Fruit fly (Drosophila melanogaster) whole organism, wandering third instar larva: Measurements from ENCODE around the gene CG34008.

Experiments
- Abd-B ChIP-seq: fragments of >200 bp; optimal IDR thresholded peaks from 2 replicates; lab custom pipeline; 2017; ENCODE audit warnings: missing biosample characterization, missing genetic modification characterization
- CG32264 ChIP-seq: fragments of 200-800 bp; sonication (Bioruptor generic); optimal IDR thresholded peaks from 2 replicates; lab custom pipeline; 2016; ENCODE audit warnings: missing biosample characterization, missing genetic modification characterization
- CG9705 ChIP-seq: fragments of 200-800 bp; sonication (Bioruptor generic); optimal IDR thresholded peaks from 2 replicates; lab custom pipeline; 2018; ENCODE audit warnings: missing biosample characterization, mild to moderate bottlenecking, missing genetic modification characterization
- CrebA ChIP-seq: fragments of 200-800 bp; sonication (Bioruptor generic); optimal IDR thresholded peaks from 2 replicates; lab custom pipeline; 2016; ENCODE audit warnings: missing biosample characterization, mild to moderate bottlenecking, missing genetic modification characterization, borderline replicate concordance
- Dfd ChIP-seq: fragments of >200 bp; optimal IDR thresholded peaks from 2 replicates; lab custom pipeline; 2017; ENCODE audit warnings: missing biosample characterization, missing genetic modification characterization
- Dif ChIP-seq: fragments of 200-275, 200-300 bp; sonication (Bioruptor generic); optimal IDR thresholded peaks from 2 replicates; lab custom pipeline; 2018; ENCODE audit warnings: missing biosample characterization, missing genetic modification characterization; ENCODE audit not compliant: partially characterized antibody
- GATAd ChIP-seq: sonication (Bioruptor generic); optimal IDR thresholded peaks from 2 replicates; lab custom pipeline; 2016; ENCODE audit warnings: missing biosample characterization, missing genetic modification characterization
- HLH106 ChIP-seq: fragments of 200-800 bp; optimal IDR thresholded peaks from 3 replicates; lab custom pipeline; 2019; ENCODE audit warnings: missing biosample characterization, mild to moderate bottlenecking, missing genetic modification characterization, moderate library complexity
- Hnf4 ChIP-seq: fragments of 200-800 bp; sonication (Bioruptor generic); optimal IDR thresholded peaks from 2 replicates; lab custom pipeline; 2016; ENCODE audit warnings: missing biosample characterization, mild to moderate bottlenecking, missing genetic modification characterization
- Hr78 ChIP-seq: fragments of >200 bp; optimal IDR thresholded peaks from 2 replicates; lab custom pipeline; 2017; ENCODE audit warnings: missing biosample characterization, missing genetic modification characterization
- Hr83 ChIP-seq: fragments of 200-300 bp; sonication (Bioruptor generic); optimal IDR thresholded peaks from 2 replicates; lab custom pipeline; 2016; ENCODE audit warnings: missing biosample characterization, mild to moderate bottlenecking, missing genetic modification characterization, moderate library complexity; ENCODE audit not compliant: poor library complexity, severe bottlenecking
- Jra ChIP-seq: sonication (Bioruptor generic); optimal IDR thresholded peaks from 2 replicates; lab custom pipeline; 2016; ENCODE audit warnings: missing biosample characterization, missing genetic modification characterization
- Mio ChIP-seq: sonication (Bioruptor generic); optimal IDR thresholded peaks from 2 replicates; lab custom pipeline; 2016; ENCODE audit warnings: missing biosample characterization, missing genetic modification characterization
- Myc ChIP-seq: fragments of >200 bp; optimal IDR thresholded peaks from 2 replicates; lab custom pipeline; 2017
- N ChIP-seq: fragments of >200 bp; optimal IDR thresholded peaks from 2 replicates; lab custom pipeline; 2018; ENCODE audit warnings: missing biosample characterization, missing external identifiers, missing genetic modification characterization
- Rel ChIP-seq, 2 experiments: fragments of 200-800 bp; sonication (Bioruptor generic) in 1 of 2; optimal IDR thresholded peaks; 2 replicates in 1 of 2; 3 replicates in 1 of 2; lab custom pipeline; 2016 to 2019; ENCODE audit warnings: mild to moderate bottlenecking in 2 of 2, missing biosample characterization in 2 of 2, missing genetic modification characterization in 2 of 2, moderate library complexity in 1 of 2
- Vsx2 ChIP-seq: fragments of 200-300, 225-300 bp; sonication (Bioruptor generic); optimal IDR thresholded peaks from 2 replicates; lab custom pipeline; 2018; ENCODE audit warnings: missing biosample characterization, missing genetic modification characterization; ENCODE audit not compliant: partially characterized antibody
- br ChIP-seq: fragments of 200-800 bp; sonication (Bioruptor generic); optimal IDR thresholded peaks from 2 replicates; lab custom pipeline; 2016; ENCODE audit warnings: missing biosample characterization, missing genetic modification characterization
- brk ChIP-seq: fragments of 200-800 bp; sonication (Bioruptor generic); optimal IDR thresholded peaks from 2 replicates; lab custom pipeline; 2016; ENCODE audit warnings: missing biosample characterization, mild to moderate bottlenecking, missing genetic modification characterization
- dl ChIP-seq, 2 experiments: fragments of 175-275, 200-275 bp in 1 of 2; fragments of 200-275 bp in 1 of 2; sonication (Bioruptor generic); optimal IDR thresholded peaks; lab custom pipeline; 2018; ENCODE audit warnings: mild to moderate bottlenecking in 2 of 2, missing biosample characterization in 2 of 2, missing genetic modification characterization in 2 of 2, moderate library complexity in 2 of 2; ENCODE audit not compliant: partially characterized antibody in 2 of 2, insufficient read depth in 1 of 2
- dmrt93B ChIP-seq: fragments of 200-800 bp; sonication (Bioruptor generic); optimal IDR thresholded peaks from 2 replicates; lab custom pipeline; 2018; ENCODE audit warnings: missing biosample characterization, mild to moderate bottlenecking, missing genetic modification characterization
- dsf ChIP-seq: sonication (Bioruptor generic); optimal IDR thresholded peaks from 2 replicates; lab custom pipeline; 2016; ENCODE audit warnings: missing biosample characterization, missing genetic modification characterization, borderline replicate concordance
- ey ChIP-seq: fragments of 200-800 bp; sonication (Bioruptor generic); optimal IDR thresholded peaks from 2 replicates; lab custom pipeline; 2016; ENCODE audit warnings: missing biosample characterization, missing genetic modification characterization
- foxo ChIP-seq, 2 experiments: fragments of 200-800 bp; sonication (Bioruptor generic); optimal IDR thresholded peaks; 2 replicates in 1 of 2; 3 replicates in 1 of 2; lab custom pipeline; 2016 to 2017; ENCODE audit warnings: missing biosample characterization in 2 of 2, missing genetic modification characterization in 2 of 2
- fru ChIP-seq: fragments of 200-800 bp; sonication (Bioruptor generic); optimal IDR thresholded peaks from 3 replicates; lab custom pipeline; 2016; ENCODE audit warnings: missing biosample characterization, mild to moderate bottlenecking, missing genetic modification characterization
- h ChIP-seq: fragments of 200-800 bp; sonication (Bioruptor generic); optimal IDR thresholded peaks from 3 replicates; lab custom pipeline; 2016; ENCODE audit warnings: missing biosample characterization, mild to moderate bottlenecking, missing genetic modification characterization
- jim ChIP-seq: fragments of 175-275, 200-325 bp; sonication (Bioruptor generic); optimal IDR thresholded peaks from 2 replicates; lab custom pipeline; 2016; ENCODE audit warnings: missing biosample characterization, mild to moderate bottlenecking, missing genetic modification characterization
- lola ChIP-seq: fragments of >200 bp; optimal IDR thresholded peaks from 2 replicates; lab custom pipeline; 2017; ENCODE audit warnings: missing biosample characterization, missing genetic modification characterization
- pan ChIP-seq: fragments of >200 bp; optimal IDR thresholded peaks from 2 replicates; lab custom pipeline; 2017
- psq ChIP-seq: fragments of 200-800 bp; sonication (Bioruptor generic); optimal IDR thresholded peaks from 3 replicates; lab custom pipeline; 2017; ENCODE audit warnings: missing biosample characterization, mild to moderate bottlenecking, missing genetic modification characterization, moderate library complexity
- rgr ChIP-seq: fragments of 200-800 bp; sonication (Bioruptor generic); optimal IDR thresholded peaks from 3 replicates; lab custom pipeline; 2016; ENCODE audit warnings: missing biosample characterization, mild to moderate bottlenecking, missing genetic modification characterization
- sage ChIP-seq: fragments of 200-800 bp; sonication (Bioruptor generic); optimal IDR thresholded peaks from 2 replicates; lab custom pipeline; 2016; ENCODE audit warnings: missing biosample characterization, mild to moderate bottlenecking, missing genetic modification characterization
- sv ChIP-seq: fragments of 200-800 bp; sonication (Bioruptor generic); optimal IDR thresholded peaks from 3 replicates; lab custom pipeline; 2016; ENCODE audit warnings: missing biosample characterization, missing genetic modification characterization
- tai ChIP-seq: sonication (Bioruptor generic); optimal IDR thresholded peaks from 2 replicates; lab custom pipeline; 2016; ENCODE audit warnings: missing biosample characterization, missing genetic modification characterization
- usp ChIP-seq: fragments of >200 bp; optimal IDR thresholded peaks from 2 replicates; lab custom pipeline; 2017; ENCODE audit warnings: missing biosample characterization, missing genetic modification characterization
- woc ChIP-seq: sonication (Bioruptor generic); optimal IDR thresholded peaks from 2 replicates; lab custom pipeline; 2016; ENCODE audit warnings: missing biosample characterization, mild to moderate bottlenecking, missing genetic modification characterization

Gene CG34008

DNA sequence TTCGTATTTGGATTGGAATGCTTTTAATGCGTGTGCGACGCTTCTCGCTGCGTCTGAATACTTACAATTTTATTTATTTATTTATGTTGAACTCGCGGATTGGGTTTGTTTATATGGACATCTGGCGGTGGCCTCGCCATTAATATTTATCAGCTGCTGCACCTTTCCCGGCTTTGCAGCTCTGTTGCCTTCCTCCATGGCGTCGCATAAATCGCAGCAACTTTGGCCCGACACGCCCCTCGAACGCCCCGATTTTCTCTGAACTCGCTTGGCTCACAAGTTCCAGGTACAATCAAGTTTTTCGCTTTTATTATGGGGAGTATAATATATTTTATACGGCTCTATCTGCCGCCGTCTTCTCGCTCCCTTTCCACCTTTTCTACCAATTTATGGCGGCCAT, 18.8 kb upstream of the CG34008 start:
- TF ChIP-seq Abd-B (GFP tag; lab: Kevin White, UChicago): no peak
- no peak for TF ChIP-seq Hr83 (GFP tag; lab: Kevin White, UChicago)
- no peak for TF ChIP-seq dl (GFP tag; optimal IDR thresholded peaks at IDR 0.05; lab: Kevin White, UChicago; ENCODE audit: insufficient read depth in 1 of 2, partially characterized antibody in 2 of 2)
- no peak for TF ChIP-seq h (GFP tag; lab: Kevin White, UChicago)
- no peak for TF ChIP-seq sage (GFP tag; lab: Kevin White, UChicago)
- TF ChIP-seq Myc (lab: Kevin White, UChicago): no peak
- TF ChIP-seq Dif (GFP tag; lab: Kevin White, UChicago): no peak
- TF ChIP-seq Mio (GFP tag; lab: Kevin White, UChicago): no peak
- no peak for TF ChIP-seq usp (GFP tag; lab: Kevin White, UChicago)
- no peak for TF ChIP-seq pan (lab: Kevin White, UChicago)
- no peak for TF ChIP-seq N (GFP tag; lab: Kevin White, UChicago)
- no peak for TF ChIP-seq Hnf4 (GFP tag; lab: Kevin White, UChicago)
- no peak for TF ChIP-seq ey (GFP tag; lab: Kevin White, UChicago)

DNA sequence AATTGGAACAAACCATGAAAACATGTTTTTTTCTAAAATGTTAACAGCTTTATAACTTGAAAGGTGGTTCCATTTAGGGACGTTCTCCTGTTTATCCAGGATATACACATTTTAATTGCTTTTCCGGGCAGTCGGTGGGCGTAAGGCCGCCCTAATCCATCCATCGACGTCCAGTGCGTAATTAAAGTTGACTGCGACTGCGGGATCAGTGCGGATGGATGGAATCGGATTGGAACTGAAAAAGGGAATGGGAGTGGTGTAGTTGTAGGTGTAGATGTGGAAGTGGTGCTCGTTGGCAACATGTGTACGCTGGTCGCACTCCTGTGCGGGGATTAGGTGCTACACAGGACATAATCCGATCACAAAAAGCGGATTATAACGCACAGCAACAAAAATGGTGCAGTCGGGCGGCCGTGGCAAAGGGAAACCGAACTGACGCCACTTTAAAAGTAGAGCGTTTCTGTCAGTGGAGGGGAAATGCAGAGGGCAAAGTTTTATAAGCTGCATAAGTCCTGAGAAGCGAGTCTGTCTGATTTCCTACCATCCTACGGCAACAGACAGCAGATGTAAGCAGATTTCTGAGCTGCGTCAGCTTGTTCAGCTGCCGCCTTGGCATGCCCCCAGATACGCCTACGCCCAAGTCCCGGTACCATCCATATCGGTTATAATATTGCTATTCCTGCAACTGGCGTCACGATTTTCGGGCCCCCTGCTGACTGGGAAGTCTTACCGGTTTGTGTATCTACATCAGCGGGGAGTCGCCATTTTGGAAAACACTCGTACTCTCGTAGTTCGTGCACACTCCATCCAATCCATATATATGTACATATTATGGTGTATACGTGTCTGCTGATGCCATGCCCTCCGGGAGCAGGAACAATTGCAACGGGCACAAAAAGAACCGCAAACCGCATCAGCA, 16.3 kb upstream of the CG34008 start:
- TF ChIP-seq Vsx2 (GFP tag; lab: Kevin White, UChicago): no peak
- no peak for TF ChIP-seq CG32264 (GFP tag; lab: Kevin White, UChicago)
- no peak for TF ChIP-seq brk (GFP tag; lab: Kevin White, UChicago)
- TF ChIP-seq CrebA (GFP tag; lab: Kevin White, UChicago): no peak
- no peak for TF ChIP-seq psq (GFP tag; lab: Kevin White, UChicago)
- TF ChIP-seq Dfd (GFP tag; lab: Kevin White, UChicago): no peak
- no peak for TF ChIP-seq sage (GFP tag; lab: Kevin White, UChicago)
- TF ChIP-seq Abd-B (GFP tag; lab: Kevin White, UChicago): no peak
- TF ChIP-seq br (GFP tag; lab: Kevin White, UChicago): no peak
- no peak for TF ChIP-seq lola (GFP tag; lab: Kevin White, UChicago)
- TF ChIP-seq Hr83 (GFP tag; lab: Kevin White, UChicago): no peak
- TF ChIP-seq Rel (GFP tag; optimal IDR thresholded peaks at IDR 0.05; lab: Kevin White, UChicago): no peak
- TF ChIP-seq Rel (tag; optimal IDR thresholded peaks at IDR 0.05; lab: Kevin White, UChicago): no peak
- TF ChIP-seq Mio (GFP tag; lab: Kevin White, UChicago): no peak
- no peak for TF ChIP-seq GATAd (GFP tag; lab: Kevin White, UChicago)
- TF ChIP-seq usp (GFP tag; lab: Kevin White, UChicago): no peak
- no peak for TF ChIP-seq dmrt93B (GFP tag; lab: Kevin White, UChicago)
- no peak for TF ChIP-seq N (GFP tag; lab: Kevin White, UChicago)
- TF ChIP-seq tai: no peak
- no peak for TF ChIP-seq foxo (GFP tag; optimal IDR thresholded peaks at IDR 0.05; lab: Kevin White, UChicago)

DNA sequence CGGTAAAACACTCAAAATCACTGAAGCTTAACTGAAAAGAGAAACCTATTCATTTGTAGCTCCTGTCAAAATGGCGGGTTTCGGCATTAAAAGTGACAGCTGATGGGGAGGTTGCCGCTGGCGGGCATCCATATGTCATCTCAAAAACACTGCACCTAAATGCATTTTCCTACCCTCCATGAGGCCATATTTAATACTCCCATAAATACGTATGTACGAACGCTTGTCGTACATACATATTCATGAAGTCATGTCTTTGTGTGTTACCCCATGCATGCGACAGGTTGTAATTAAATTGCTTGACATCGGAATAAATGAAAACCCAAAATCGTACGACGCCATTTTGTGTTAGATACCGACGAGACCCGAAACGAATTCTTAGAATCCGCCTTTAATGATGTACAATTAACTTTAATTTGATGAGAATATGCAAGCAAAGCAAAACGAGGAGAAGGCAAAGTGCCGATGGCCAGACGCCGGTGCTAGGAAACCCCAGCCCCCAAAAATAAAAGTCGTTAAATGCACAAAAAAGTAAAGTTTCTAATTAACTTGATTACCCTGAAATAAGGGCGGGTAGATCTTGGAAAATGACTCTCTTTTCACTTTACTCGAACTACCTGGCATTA, 15.1 kb upstream of the CG34008 start:
- no peak for TF ChIP-seq Rel (GFP tag; optimal IDR thresholded peaks at IDR 0.05; lab: Kevin White, UChicago)
- TF ChIP-seq Rel (tag; optimal IDR thresholded peaks at IDR 0.05; lab: Kevin White, UChicago): no peak
- TF ChIP-seq dsf (GFP tag; lab: Kevin White, UChicago): no peak
- TF ChIP-seq woc (GFP tag; lab: Kevin White, UChicago): no peak
- no peak for TF ChIP-seq Myc (lab: Kevin White, UChicago)
- no peak for TF ChIP-seq dl (GFP tag; optimal IDR thresholded peaks at IDR 0.05; lab: Kevin White, UChicago; ENCODE audit: insufficient read depth in 1 of 2, partially characterized antibody in 2 of 2)
- no peak for TF ChIP-seq Hr78 (GFP tag; lab: Kevin White, UChicago)

DNA sequence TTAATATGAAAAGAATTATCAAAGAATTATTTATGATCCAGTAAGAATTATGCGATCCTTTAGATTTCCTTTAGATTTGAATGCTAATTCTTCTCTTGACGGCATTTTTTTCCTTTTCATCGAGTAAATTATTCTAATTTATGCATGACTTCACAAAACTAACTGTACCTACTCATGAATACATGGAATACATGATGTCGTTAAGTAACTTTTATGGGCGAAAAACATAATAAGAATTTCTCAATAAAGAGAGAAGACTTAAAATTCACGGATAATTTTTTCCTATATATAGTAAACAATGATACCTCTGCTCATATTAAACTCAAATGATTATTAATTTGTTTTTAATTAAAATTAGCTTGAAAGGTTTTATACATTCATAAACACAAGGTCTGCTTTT, 14.6 kb upstream of the CG34008 start:
- TF ChIP-seq Hr83 (GFP tag; lab: Kevin White, UChicago) (no peak), HLH106 (no peak), Jra (GFP tag; lab: Kevin White, UChicago) (no peak), rgr (GFP tag; lab: Kevin White, UChicago) (no peak), jim (GFP tag; lab: Kevin White, UChicago) (no peak), fru (GFP tag; lab: Kevin White, UChicago) (no peak), psq (GFP tag; lab: Kevin White, UChicago) (no peak), Abd-B (GFP tag; lab: Kevin White, UChicago) (no peak), Hr78 (GFP tag; lab: Kevin White, UChicago) (no peak), Dfd (GFP tag; lab: Kevin White, UChicago) (no peak), Mio (GFP tag; lab: Kevin White, UChicago) (no peak), CG9705 (no peak), Dif (GFP tag; lab: Kevin White, UChicago) (no peak), Myc (lab: Kevin White, UChicago) (no peak), usp (GFP tag; lab: Kevin White, UChicago) (no peak), brk (GFP tag; lab: Kevin White, UChicago) (no peak), GATAd (GFP tag; lab: Kevin White, UChicago) (no peak), ey (GFP tag; lab: Kevin White, UChicago) (no peak), sv (GFP tag; lab: Kevin White, UChicago) (no peak)
